Fruit fly (Drosophila melanogaster) whole organism, wandering third instar larva: ENCODE measurements around the gene PSMG1.

ENCODE experiments used
- Abd-B ChIP-seq: fragments of >200 bp; optimal IDR thresholded peaks from 2 replicates; lab custom pipeline; 2017; ENCODE audit warnings: missing biosample characterization, missing genetic modification characterization
- CG32264 ChIP-seq: fragments of 200-800 bp; sonication (Bioruptor generic); optimal IDR thresholded peaks from 2 replicates; lab custom pipeline; 2016; ENCODE audit warnings: missing biosample characterization, missing genetic modification characterization
- CG9705 ChIP-seq: fragments of 200-800 bp; sonication (Bioruptor generic); optimal IDR thresholded peaks from 2 replicates; lab custom pipeline; 2018; ENCODE audit warnings: missing biosample characterization, mild to moderate bottlenecking, missing genetic modification characterization
- CrebA ChIP-seq: fragments of 200-800 bp; sonication (Bioruptor generic); optimal IDR thresholded peaks from 2 replicates; lab custom pipeline; 2016; ENCODE audit warnings: missing biosample characterization, mild to moderate bottlenecking, missing genetic modification characterization, borderline replicate concordance
- Dfd ChIP-seq: fragments of >200 bp; optimal IDR thresholded peaks from 2 replicates; lab custom pipeline; 2017; ENCODE audit warnings: missing biosample characterization, missing genetic modification characterization
- Dif ChIP-seq: fragments of 200-275, 200-300 bp; sonication (Bioruptor generic); optimal IDR thresholded peaks from 2 replicates; lab custom pipeline; 2018; ENCODE audit warnings: missing biosample characterization, missing genetic modification characterization; ENCODE audit not compliant: partially characterized antibody
- GATAd ChIP-seq: sonication (Bioruptor generic); optimal IDR thresholded peaks from 2 replicates; lab custom pipeline; 2016; ENCODE audit warnings: missing biosample characterization, missing genetic modification characterization
- HLH106 ChIP-seq: fragments of 200-800 bp; optimal IDR thresholded peaks from 3 replicates; lab custom pipeline; 2019; ENCODE audit warnings: missing biosample characterization, mild to moderate bottlenecking, missing genetic modification characterization, moderate library complexity
- Hnf4 ChIP-seq: fragments of 200-800 bp; sonication (Bioruptor generic); optimal IDR thresholded peaks from 2 replicates; lab custom pipeline; 2016; ENCODE audit warnings: missing biosample characterization, mild to moderate bottlenecking, missing genetic modification characterization
- Hr78 ChIP-seq: fragments of >200 bp; optimal IDR thresholded peaks from 2 replicates; lab custom pipeline; 2017; ENCODE audit warnings: missing biosample characterization, missing genetic modification characterization
- Hr83 ChIP-seq: fragments of 200-300 bp; sonication (Bioruptor generic); optimal IDR thresholded peaks from 2 replicates; lab custom pipeline; 2016; ENCODE audit warnings: missing biosample characterization, mild to moderate bottlenecking, missing genetic modification characterization, moderate library complexity; ENCODE audit not compliant: poor library complexity, severe bottlenecking
- Jra ChIP-seq: sonication (Bioruptor generic); optimal IDR thresholded peaks from 2 replicates; lab custom pipeline; 2016; ENCODE audit warnings: missing biosample characterization, missing genetic modification characterization
- Mio ChIP-seq: sonication (Bioruptor generic); optimal IDR thresholded peaks from 2 replicates; lab custom pipeline; 2016; ENCODE audit warnings: missing biosample characterization, missing genetic modification characterization
- Myc ChIP-seq: fragments of >200 bp; optimal IDR thresholded peaks from 2 replicates; lab custom pipeline; 2017
- N ChIP-seq: fragments of >200 bp; optimal IDR thresholded peaks from 2 replicates; lab custom pipeline; 2018; ENCODE audit warnings: missing biosample characterization, missing external identifiers, missing genetic modification characterization
- OdsH ChIP-seq: fragments of 200-800 bp; sonication (Bioruptor generic); optimal IDR thresholded peaks from 2 replicates; lab custom pipeline; 2016; ENCODE audit warnings: missing biosample characterization, mild to moderate bottlenecking, missing genetic modification characterization
- Rel ChIP-seq, 2 experiments: fragments of 200-800 bp; sonication (Bioruptor generic) in 1 of 2; optimal IDR thresholded peaks; 2 replicates in 1 of 2; 3 replicates in 1 of 2; lab custom pipeline; 2016 to 2019; ENCODE audit warnings: mild to moderate bottlenecking in 2 of 2, missing biosample characterization in 2 of 2, missing genetic modification characterization in 2 of 2, moderate library complexity in 1 of 2
- Sp1 ChIP-seq: fragments of 200-800 bp; sonication (Bioruptor generic); optimal IDR thresholded peaks from 3 replicates; lab custom pipeline; 2019; ENCODE audit warnings: missing biosample characterization, mild to moderate bottlenecking, missing genetic modification characterization, moderate library complexity
- Vsx2 ChIP-seq: fragments of 200-300, 225-300 bp; sonication (Bioruptor generic); optimal IDR thresholded peaks from 2 replicates; lab custom pipeline; 2018; ENCODE audit warnings: missing biosample characterization, missing genetic modification characterization; ENCODE audit not compliant: partially characterized antibody
- br ChIP-seq: fragments of 200-800 bp; sonication (Bioruptor generic); optimal IDR thresholded peaks from 2 replicates; lab custom pipeline; 2016; ENCODE audit warnings: missing biosample characterization, missing genetic modification characterization
- brk ChIP-seq: fragments of 200-800 bp; sonication (Bioruptor generic); optimal IDR thresholded peaks from 2 replicates; lab custom pipeline; 2016; ENCODE audit warnings: missing biosample characterization, mild to moderate bottlenecking, missing genetic modification characterization
- dl ChIP-seq, 2 experiments: fragments of 175-275, 200-275 bp in 1 of 2; fragments of 200-275 bp in 1 of 2; sonication (Bioruptor generic); optimal IDR thresholded peaks; lab custom pipeline; 2018; ENCODE audit warnings: mild to moderate bottlenecking in 2 of 2, missing biosample characterization in 2 of 2, missing genetic modification characterization in 2 of 2, moderate library complexity in 2 of 2; ENCODE audit not compliant: partially characterized antibody in 2 of 2, insufficient read depth in 1 of 2
- dmrt93B ChIP-seq: fragments of 200-800 bp; sonication (Bioruptor generic); optimal IDR thresholded peaks from 2 replicates; lab custom pipeline; 2018; ENCODE audit warnings: missing biosample characterization, mild to moderate bottlenecking, missing genetic modification characterization
- dsf ChIP-seq: sonication (Bioruptor generic); optimal IDR thresholded peaks from 2 replicates; lab custom pipeline; 2016; ENCODE audit warnings: missing biosample characterization, missing genetic modification characterization, borderline replicate concordance
- ey ChIP-seq: fragments of 200-800 bp; sonication (Bioruptor generic); optimal IDR thresholded peaks from 2 replicates; lab custom pipeline; 2016; ENCODE audit warnings: missing biosample characterization, missing genetic modification characterization
- foxo ChIP-seq, 2 experiments: fragments of 200-800 bp; sonication (Bioruptor generic); optimal IDR thresholded peaks; 2 replicates in 1 of 2; 3 replicates in 1 of 2; lab custom pipeline; 2016 to 2017; ENCODE audit warnings: missing biosample characterization in 2 of 2, missing genetic modification characterization in 2 of 2
- fru ChIP-seq: fragments of 200-800 bp; sonication (Bioruptor generic); optimal IDR thresholded peaks from 3 replicates; lab custom pipeline; 2016; ENCODE audit warnings: missing biosample characterization, mild to moderate bottlenecking, missing genetic modification characterization
- h ChIP-seq: fragments of 200-800 bp; sonication (Bioruptor generic); optimal IDR thresholded peaks from 3 replicates; lab custom pipeline; 2016; ENCODE audit warnings: missing biosample characterization, mild to moderate bottlenecking, missing genetic modification characterization
- jim ChIP-seq: fragments of 175-275, 200-325 bp; sonication (Bioruptor generic); optimal IDR thresholded peaks from 2 replicates; lab custom pipeline; 2016; ENCODE audit warnings: missing biosample characterization, mild to moderate bottlenecking, missing genetic modification characterization
- lola ChIP-seq: fragments of >200 bp; optimal IDR thresholded peaks from 2 replicates; lab custom pipeline; 2017; ENCODE audit warnings: missing biosample characterization, missing genetic modification characterization
- pan ChIP-seq: fragments of >200 bp; optimal IDR thresholded peaks from 2 replicates; lab custom pipeline; 2017
- psq ChIP-seq: fragments of 200-800 bp; sonication (Bioruptor generic); optimal IDR thresholded peaks from 3 replicates; lab custom pipeline; 2017; ENCODE audit warnings: missing biosample characterization, mild to moderate bottlenecking, missing genetic modification characterization, moderate library complexity
- rgr ChIP-seq: fragments of 200-800 bp; sonication (Bioruptor generic); optimal IDR thresholded peaks from 3 replicates; lab custom pipeline; 2016; ENCODE audit warnings: missing biosample characterization, mild to moderate bottlenecking, missing genetic modification characterization
- sage ChIP-seq: fragments of 200-800 bp; sonication (Bioruptor generic); optimal IDR thresholded peaks from 2 replicates; lab custom pipeline; 2016; ENCODE audit warnings: missing biosample characterization, mild to moderate bottlenecking, missing genetic modification characterization
- sv ChIP-seq: fragments of 200-800 bp; sonication (Bioruptor generic); optimal IDR thresholded peaks from 3 replicates; lab custom pipeline; 2016; ENCODE audit warnings: missing biosample characterization, missing genetic modification characterization
- tai ChIP-seq: sonication (Bioruptor generic); optimal IDR thresholded peaks from 2 replicates; lab custom pipeline; 2016; ENCODE audit warnings: missing biosample characterization, missing genetic modification characterization
- usp ChIP-seq: fragments of >200 bp; optimal IDR thresholded peaks from 2 replicates; lab custom pipeline; 2017; ENCODE audit warnings: missing biosample characterization, missing genetic modification characterization
- woc ChIP-seq: sonication (Bioruptor generic); optimal IDR thresholded peaks from 2 replicates; lab custom pipeline; 2016; ENCODE audit warnings: missing biosample characterization, mild to moderate bottlenecking, missing genetic modification characterization

Gene PSMG1

DNA sequence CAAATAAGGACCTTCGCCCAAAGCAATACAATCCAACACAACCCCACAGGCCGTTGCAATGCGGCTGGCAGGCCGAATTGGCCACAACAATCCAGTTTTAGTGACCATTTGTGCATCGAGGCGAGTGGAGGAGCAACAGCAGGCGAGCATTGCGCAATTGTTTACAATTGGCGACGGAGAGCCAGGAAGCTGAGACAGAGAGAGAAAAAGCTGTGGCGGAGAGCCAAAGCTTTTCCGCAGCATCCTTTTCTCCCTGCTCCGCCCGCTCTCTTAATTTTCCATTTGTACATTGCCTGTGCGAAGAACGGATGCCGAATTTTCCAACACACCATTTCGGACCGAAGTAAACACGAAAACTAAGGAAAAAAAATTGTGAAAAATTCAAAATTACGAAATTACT lies 12.7 kb downstream of the PSMG1 start, which contains the start of gene kat-60L1:
Gene kat-60L1 (plus strand): TSS at position 301 of the 400 bp plus-strand sequence.
- no peak for TF ChIP-seq CrebA (GFP tag; lab: Kevin White, UChicago)

DNA sequence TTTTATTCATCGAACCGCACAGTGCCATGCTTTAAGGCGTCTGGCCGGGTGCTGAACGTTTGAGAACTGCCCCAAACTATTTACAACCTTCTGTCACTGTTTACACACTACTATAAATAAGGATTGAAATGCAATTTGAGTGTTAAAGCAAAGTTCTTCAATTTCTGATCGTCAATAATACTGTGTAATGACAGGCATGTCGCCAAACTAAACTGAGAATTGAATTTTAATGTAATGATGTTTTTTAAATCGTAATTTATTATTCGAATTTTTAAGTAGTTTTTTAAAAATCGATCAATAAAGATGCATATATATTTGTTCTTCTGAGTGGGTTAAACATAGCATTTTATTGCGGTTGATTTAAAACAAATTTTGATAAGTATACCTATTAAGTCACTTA lies 13.1 kb downstream of the PSMG1 start, which contains the start of gene CG2082:
Gene CG2082 (minus strand): TSS at position 101 of the 400 bp plus-strand sequence.
- TF ChIP-seq Jra (no peak), Abd-B (GFP tag; lab: Kevin White, UChicago) (no peak), ey (GFP tag; lab: Kevin White, UChicago) (no peak), br (GFP tag; lab: Kevin White, UChicago) (no peak), rgr (GFP tag; lab: Kevin White, UChicago) (no peak)

- TF ChIP-seq pan (lab: Kevin White, UChicago) (no peak), sage (GFP tag; lab: Kevin White, UChicago) (peak; percentile 57), Mio (peak; percentile 29), h (GFP tag; lab: Kevin White, UChicago) (peak; percentile 63), ey (GFP tag; lab: Kevin White, UChicago) (peak; percentile 51), Rel (GFP tag; optimal IDR thresholded peaks at IDR 0.05; lab: Kevin White, UChicago) (no peak), Rel (tag; optimal IDR thresholded peaks at IDR 0.05; lab: Kevin White, UChicago) (peak; percentile 63), CG9705 (GFP tag; lab: Kevin White, UChicago) (peak; percentile 31), GATAd (GFP tag; lab: Kevin White, UChicago) (peak; percentile 68), dmrt93B (peak; percentile 49), OdsH (GFP tag; lab: Kevin White, UChicago) (peak; percentile 47), CG32264 (GFP tag; lab: Kevin White, UChicago) (peak; percentile 26), Abd-B (GFP tag; lab: Kevin White, UChicago) (no peak), rgr (GFP tag; lab: Kevin White, UChicago) (peak; percentile 75), Dif (GFP tag; lab: Kevin White, UChicago) (no peak), Jra (peak; percentile 68), foxo (GFP tag; optimal IDR thresholded peaks at IDR 0.05; lab: Kevin White, UChicago) (peak in 1 of 2 experiments; percentile 56), CrebA (GFP tag; lab: Kevin White, UChicago) (no peak), Sp1 (GFP tag; lab: Kevin White, UChicago) (peak; percentile 9), HLH106 (tag; lab: Kevin White, UChicago) (peak; percentile 41), psq (GFP tag; lab: Kevin White, UChicago) (peak; percentile 50), Myc (lab: Kevin White, UChicago) (peak; percentile 85), brk (GFP tag; lab: Kevin White, UChicago) (no peak), usp (GFP tag; lab: Kevin White, UChicago) (no peak), Hr83 (GFP tag; lab: Kevin White, UChicago) (peak; percentile 95), fru (GFP tag; lab: Kevin White, UChicago) (peak; percentile 43), N (GFP tag; lab: Kevin White, UChicago) (no peak), jim (GFP tag; lab: Kevin White, UChicago) (peak; percentile 80), br (GFP tag; lab: Kevin White, UChicago) (peak; percentile 55), lola (GFP tag; lab: Kevin White, UChicago) (no peak), tai (GFP tag; lab: Kevin White, UChicago) (no peak), Dfd (no peak), Vsx2 (GFP tag; lab: Kevin White, UChicago) (no peak), woc (no peak), sv (peak; percentile 52), Hr78 (GFP tag; lab: Kevin White, UChicago) (no peak), dsf (peak; percentile 63), Hnf4 (GFP tag; lab: Kevin White, UChicago) (no peak), dl (GFP tag; optimal IDR thresholded peaks at IDR 0.05; lab: Kevin White, UChicago; ENCODE audit: insufficient read depth in 1 of 2, partially characterized antibody in 2 of 2) (no peak)
Measured at dm6 chr3R:5778731-5779593, 15.2 kb downstream of the PSMG1 start, which contains the start of gene jagn. Gene jagn (plus strand): TSS chr3R:5779315.
